Worm (Caenorhabditis elegans) whole organism, mixed stage, embryonic: ENCODE measurements around the gene F46C5.9.

Experiments used
- ceh-43 ChIP-seq: fragments of 200-800 bp; sonication (Bioruptor generic); optimal IDR thresholded peaks from 2 replicates; lab custom pipeline; 2018; ENCODE audit warnings: mild to moderate bottlenecking, missing genetic modification characterization, moderate library complexity, missing compliant biosample characterization
- flh-1 ChIP-seq: fragments of 200-800 bp; sonication (Bioruptor generic); optimal IDR thresholded peaks from 2 replicates; lab custom pipeline; 2018; ENCODE audit warnings: mild to moderate bottlenecking, missing genetic modification characterization, moderate library complexity, missing compliant biosample characterization
- lsy-2 ChIP-seq: fragments of 150-350 bp; optimal IDR thresholded peaks from 2 replicates; lab custom pipeline; 2014; ENCODE audit warnings: missing biosample characterization, missing genetic modification characterization
- mab-5 ChIP-seq: fragments of 150-350 bp; optimal IDR thresholded peaks from 2 replicates; lab custom pipeline; 2014; ENCODE audit warnings: missing biosample characterization, missing genetic modification characterization
- mep-1 ChIP-seq: fragments of 150-350 bp; optimal IDR thresholded peaks from 2 replicates; lab custom pipeline; 2017; ENCODE audit warnings: missing biosample characterization, missing genetic modification reagents, missing genetic modification characterization, inconsistent platforms
- mls-2 ChIP-seq: sonication (generic microtip); optimal IDR thresholded peaks from 2 replicates; lab custom pipeline; 2016; ENCODE audit warnings: mild to moderate bottlenecking, missing genetic modification characterization, moderate library complexity, missing compliant biosample characterization
- nhr-237 ChIP-seq: fragments of 150-350 bp; optimal IDR thresholded peaks from 2 replicates; lab custom pipeline; 2014; ENCODE audit warnings: missing biosample characterization, missing genetic modification characterization
- nhr-76 ChIP-seq: sonication (generic microtip); optimal IDR thresholded peaks from 2 replicates; lab custom pipeline; 2017; ENCODE audit warnings: missing biosample characterization, missing genetic modification characterization
- sem-2 ChIP-seq: fragments of 200-800 bp; sonication (Bioruptor generic); optimal IDR thresholded peaks from 2 replicates; lab custom pipeline; 2018; ENCODE audit warnings: mild to moderate bottlenecking, missing genetic modification characterization, missing compliant biosample characterization
- sptf-1 ChIP-seq: sonication (generic microtip); optimal IDR thresholded peaks from 2 replicates; lab custom pipeline; 2017; ENCODE audit warnings: mild to moderate bottlenecking, missing genetic modification characterization, moderate library complexity, missing compliant biosample characterization
- unc-62 ChIP-seq: fragments of 150-350 bp; optimal IDR thresholded peaks from 2 replicates; lab custom pipeline; 2014; ENCODE audit warnings: missing biosample characterization, missing genetic modification reagents, missing genetic modification characterization
- zip-8 ChIP-seq: fragments of 150-350 bp; optimal IDR thresholded peaks from 2 replicates; lab custom pipeline; 2014; ENCODE audit warnings: missing biosample characterization, missing genetic modification characterization
- ztf-11 ChIP-seq: fragments of 150-350 bp; optimal IDR thresholded peaks from 2 replicates; lab custom pipeline; 2014; ENCODE audit warnings: missing biosample characterization, missing genetic modification characterization

ce11 chrII:8759493-8759892 is 51.0 kb downstream of the F46C5.9 start, which contains the start of gene fut-1:
- no peak for TF ChIP-seq mep-1 (tag; lab: Kevin White, UChicago)
- no peak for TF ChIP-seq sptf-1
- TF ChIP-seq ztf-11 (tag; lab: Kevin White, UChicago): no peak
- no peak for TF ChIP-seq mab-5 (tag; lab: Kevin White, UChicago)
- TF ChIP-seq ceh-43 (GFP tag; lab: Kevin White, UChicago): no peak
- no peak for TF ChIP-seq zip-8 (tag; lab: Kevin White, UChicago)
- no peak for TF ChIP-seq mls-2 (tag; lab: Kevin White, UChicago)
- TF ChIP-seq sem-2 (GFP tag; lab: Kevin White, UChicago): no peak
- TF ChIP-seq lsy-2 (tag; lab: Kevin White, UChicago): no peak
- TF ChIP-seq nhr-237: no peak
- TF ChIP-seq nhr-76 (tag; lab: Kevin White, UChicago): no peak
- no peak for TF ChIP-seq unc-62 (GFP tag; lab: Kevin White, UChicago)
- TF ChIP-seq flh-1: no peak
